Worm (Caenorhabditis elegans) whole organism, L4/young adult: ENCODE measurements around the gene cdc-48.1.

Experiments used
- W03F9.2 ChIP-seq: fragments of 150-350 bp; optimal IDR thresholded peaks from 2 replicates; lab custom pipeline; 2014; ENCODE audit warnings: missing biosample characterization, missing genetic modification characterization
- him-1 ChIP-seq: sonication (generic microtip); optimal IDR thresholded peaks from 2 replicates; lab custom pipeline; 2016; ENCODE audit warnings: missing genotype, missing genetic modification reagents, missing genetic modification characterization, missing compliant biosample characterization

DNA sequence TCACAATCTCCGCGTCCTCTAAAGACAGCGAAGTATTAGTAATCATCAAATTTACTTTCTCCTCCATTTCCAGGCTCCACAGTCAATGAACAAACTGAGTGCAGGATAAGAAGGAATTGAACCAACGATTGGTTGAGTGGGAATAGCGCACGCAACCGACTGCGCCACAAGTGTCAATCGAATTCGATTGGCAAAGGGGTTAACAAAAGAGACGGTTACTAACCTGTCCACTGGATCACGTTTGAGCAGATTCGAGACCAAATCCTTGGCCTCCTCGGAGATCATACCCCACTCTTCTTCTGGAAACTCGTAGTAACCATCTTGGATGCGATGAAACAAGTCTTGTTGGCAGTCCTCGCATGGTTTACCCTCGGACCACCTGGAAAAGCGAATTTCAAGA lies 18.0 kb downstream of the cdc-48.1 start:
- TF ChIP-seq him-1 (tag; lab: Kevin White, UChicago), result no peak
- TF ChIP-seq W03F9.2, result no peak
